Worm (Caenorhabditis elegans) whole organism, young adult: Measurements from ENCODE around the gene srp-2.

Source experiments
- B0035.1 ChIP-seq: sonication (generic microtip); optimal IDR thresholded peaks from 2 replicates; lab custom pipeline; 2016; ENCODE audit warnings: missing genetic modification characterization, mild to moderate bottlenecking, missing compliant biosample characterization, missing genotype, missing genetic modification reagents
- B0336.3 ChIP-seq: fragments of 200-800 bp; sonication (Bioruptor generic); IDR thresholded peaks from 2 replicates; pipeline ENCODE4 v1.3.6; 2022; ENCODE audit warnings: missing genetic modification characterization, missing compliant biosample characterization
- F49E8.2 ChIP-seq: sonication (generic microtip); optimal IDR thresholded peaks from 3 replicates; lab custom pipeline; 2017; ENCODE audit warnings: missing genetic modification characterization, mild to moderate bottlenecking, missing compliant biosample characterization, antibody characterized with exemption, moderate library complexity; ENCODE audit not compliant: insufficient read depth
- F57C9.4 ChIP-seq: sonication (generic microtip); optimal IDR thresholded peaks from 2 replicates; lab custom pipeline; 2017; ENCODE audit warnings: mild to moderate bottlenecking, missing genetic modification characterization, missing compliant biosample characterization
- K11D2.4 ChIP-seq: fragments of 200-800 bp; sonication (Bioruptor generic); IDR thresholded peaks from 2 replicates; pipeline ENCODE4 v1.3.6; 2022; ENCODE audit warnings: missing genetic modification reagents, missing genetic modification characterization, missing compliant biosample characterization
- K12H6.12 ChIP-seq: fragments of 200-800 bp; sonication (Bioruptor generic); optimal IDR thresholded peaks from 2 replicates; lab custom pipeline; 2018; ENCODE audit warnings: mild to moderate bottlenecking, missing genetic modification characterization, missing compliant biosample characterization
- Y95B8A.8 ChIP-seq: fragments of 200-800 bp; sonication (Bioruptor generic); IDR thresholded peaks from 2 replicates; pipeline ENCODE4 v1.3.6; 2022; ENCODE audit warnings: missing genetic modification reagents, missing genetic modification characterization, missing compliant biosample characterization
- ZK185.1 ChIP-seq: sonication (generic microtip); optimal IDR thresholded peaks from 2 replicates; lab custom pipeline; 2016; ENCODE audit warnings: mild to moderate bottlenecking, missing genetic modification characterization, missing compliant biosample characterization; ENCODE audit not compliant: poor library complexity, severe bottlenecking
- ama-1 ChIP-seq, 3 experiments: fragments of 150-350 bp in 1 of 3; sonication (generic microtip) in 2 of 3; optimal IDR thresholded peaks; 2 replicates each; lab custom pipeline; 2014 to 2018; ENCODE audit warnings: missing biosample characterization in 2 of 3, missing genetic modification characterization in 2 of 3, missing genetic modification reagents in 2 of 3
- atf-7 ChIP-seq: sonication (generic microtip); optimal IDR thresholded peaks from 2 replicates; lab custom pipeline; 2017; ENCODE audit warnings: mild to moderate bottlenecking, missing genetic modification characterization, missing compliant biosample characterization
- athp-1 ChIP-seq: sonication (generic microtip); optimal IDR thresholded peaks from 2 replicates; lab custom pipeline; 2017; ENCODE audit warnings: mild to moderate bottlenecking, missing genetic modification characterization, missing compliant biosample characterization
- attf-5 ChIP-seq: fragments of 200-800 bp; sonication (Bioruptor generic); optimal IDR thresholded peaks from 2 replicates; lab custom pipeline; 2018; ENCODE audit warnings: mild to moderate bottlenecking, missing genetic modification characterization, missing compliant biosample characterization
- cebp-1 ChIP-seq, 2 experiments: fragments of 200-800 bp in 1 of 2; sonication (Bioruptor generic) in 1 of 2; sonication (generic microtip) in 1 of 2; IDR thresholded peaks in 1 of 2; optimal IDR thresholded peaks in 1 of 2; 2 replicates each; pipeline versions ENCODE4 v1.3.6 to Lab custom; 2017 to 2022; ENCODE audit warnings: missing compliant biosample characterization in 2 of 2, missing genetic modification characterization in 2 of 2, mild to moderate bottlenecking in 1 of 2, missing genetic modification reagents in 1 of 2, moderate library complexity in 1 of 2
- cebp-2 ChIP-seq: fragments of 200-800 bp; sonication (Bioruptor generic); IDR thresholded peaks from 2 replicates; pipeline ENCODE4 v1.3.6; 2022; ENCODE audit warnings: missing genetic modification characterization, missing compliant biosample characterization
- ceh-79 ChIP-seq: sonication (generic microtip); optimal IDR thresholded peaks from 2 replicates; lab custom pipeline; 2017; ENCODE audit warnings: mild to moderate bottlenecking, missing genetic modification characterization, missing compliant biosample characterization
- chd-7 ChIP-seq: sonication (generic microtip); optimal IDR thresholded peaks from 2 replicates; lab custom pipeline; 2016; ENCODE audit warnings: mild to moderate bottlenecking, missing genetic modification characterization, moderate library complexity, missing compliant biosample characterization
- hsf-1 ChIP-seq: fragments of 200-800 bp; sonication (Bioruptor generic); IDR thresholded peaks from 2 replicates; pipeline ENCODE4 v1.3.6; 2022; ENCODE audit warnings: missing genetic modification reagents, missing genetic modification characterization, missing compliant biosample characterization
- lag-1 ChIP-seq: fragments of 200-800 bp; sonication (Bioruptor generic); IDR thresholded peaks from 2 replicates; pipeline ENCODE4 v1.3.6; 2022; ENCODE audit warnings: missing genetic modification reagents, missing genetic modification characterization, missing compliant biosample characterization
- let-526 ChIP-seq: fragments of 200-800 bp; sonication (Bioruptor generic); IDR thresholded peaks from 2 replicates; pipeline ENCODE4 v1.3.6; 2022; ENCODE audit warnings: missing genetic modification reagents, missing genetic modification characterization, missing compliant biosample characterization
- let-607 ChIP-seq, 2 experiments: fragments of 200-800 bp in 1 of 2; sonication (Bioruptor generic) in 1 of 2; sonication (generic microtip) in 1 of 2; optimal IDR thresholded peaks; 2 replicates each; lab custom pipeline; 2016 to 2018; ENCODE audit warnings: mild to moderate bottlenecking in 2 of 2, missing compliant biosample characterization in 2 of 2, missing genetic modification characterization in 2 of 2, moderate library complexity in 2 of 2, missing genotype in 1 of 2
- lin-40 ChIP-seq: sonication (generic microtip); optimal IDR thresholded peaks from 2 replicates; lab custom pipeline; 2016; ENCODE audit warnings: missing genetic modification characterization, mild to moderate bottlenecking, missing compliant biosample characterization, missing genotype, missing genetic modification reagents
- lin-54 ChIP-seq: fragments of 200-800 bp; sonication (Bioruptor generic); optimal IDR thresholded peaks from 2 replicates; lab custom pipeline; 2018; ENCODE audit warnings: mild to moderate bottlenecking, missing genetic modification characterization, missing compliant biosample characterization
- lir-1 ChIP-seq: fragments of 200-800 bp; sonication (Bioruptor generic); conservative IDR thresholded peaks from 2 replicates; pipeline ENCODE4 v1.3.6; 2022; ENCODE audit warnings: missing genetic modification reagents, missing genetic modification characterization, missing compliant biosample characterization
- lsy-27 ChIP-seq: sonication (generic microtip); optimal IDR thresholded peaks from 2 replicates; lab custom pipeline; 2017; ENCODE audit warnings: missing genetic modification characterization, mild to moderate bottlenecking, missing compliant biosample characterization, antibody characterized with exemption, missing genotype, borderline replicate concordance; ENCODE audit not compliant: insufficient read depth
- madf-6 ChIP-seq: fragments of 200-800 bp; sonication (Bioruptor generic); IDR thresholded peaks from 2 replicates; pipeline ENCODE4 v1.3.6; 2022; ENCODE audit warnings: missing genetic modification reagents, missing genetic modification characterization, missing compliant biosample characterization
- madf-8 ChIP-seq: fragments of 200-800 bp; sonication (Bioruptor generic); conservative IDR thresholded peaks from 2 replicates; pipeline ENCODE4 v1.3.6; 2022; ENCODE audit warnings: missing genetic modification reagents, missing genetic modification characterization, missing compliant biosample characterization
- mes-4 ChIP-seq: sonication (generic microtip); optimal IDR thresholded peaks from 2 replicates; lab custom pipeline; 2016; ENCODE audit warnings: missing genotype, missing genetic modification characterization, missing compliant biosample characterization
- nfyb-1 ChIP-seq: fragments of 200-800 bp; sonication (Bioruptor generic); IDR thresholded peaks from 2 replicates; pipeline ENCODE4 v1.3.6; 2022; ENCODE audit warnings: missing genetic modification reagents, missing genetic modification characterization, missing compliant biosample characterization
- nhr-80 ChIP-seq: sonication (generic microtip); optimal IDR thresholded peaks from 2 replicates; lab custom pipeline; 2016; ENCODE audit warnings: missing genetic modification characterization, missing compliant biosample characterization
- pha-4 ChIP-seq: fragments of 150-350 bp; sonication (generic microtip); optimal IDR thresholded peaks from 2 replicates; lab custom pipeline; 2014; ENCODE audit warnings: missing biosample characterization, missing genetic modification reagents, missing genetic modification characterization
- repo-1 ChIP-seq: sonication (generic microtip); optimal IDR thresholded peaks from 2 replicates; lab custom pipeline; 2017; ENCODE audit warnings: mild to moderate bottlenecking, missing genetic modification characterization, missing compliant biosample characterization
- sea-2 ChIP-seq: fragments of 200-800 bp; sonication (Bioruptor generic); IDR thresholded peaks from 2 replicates; pipeline ENCODE4 v1.3.6; 2022; ENCODE audit warnings: missing genetic modification characterization, missing compliant biosample characterization
- snpc-1.1 ChIP-seq: sonication (generic microtip); optimal IDR thresholded peaks from 2 replicates; lab custom pipeline; 2017; ENCODE audit warnings: missing genetic modification characterization, mild to moderate bottlenecking, missing compliant biosample characterization, antibody characterized with exemption, moderate library complexity, missing genotype, missing genetic modification reagents; ENCODE audit not compliant: insufficient read depth
- somi-1 ChIP-seq: fragments of 200-800 bp; sonication (Bioruptor generic); optimal IDR thresholded peaks from 2 replicates; lab custom pipeline; 2018; ENCODE audit warnings: mild to moderate bottlenecking, missing genetic modification characterization, missing compliant biosample characterization
- tlf-1 ChIP-seq: fragments of 200-800 bp; sonication (Bioruptor generic); optimal IDR thresholded peaks from 2 replicates; lab custom pipeline; 2018; ENCODE audit warnings: mild to moderate bottlenecking, missing genetic modification characterization, missing compliant biosample characterization
- ztf-22 ChIP-seq: fragments of 200-800 bp; sonication (Bioruptor generic); optimal IDR thresholded peaks from 2 replicates; lab custom pipeline; 2018; ENCODE audit warnings: mild to moderate bottlenecking, missing genetic modification characterization, moderate library complexity, missing compliant biosample characterization
- ztf-25 ChIP-seq: fragments of 200-800 bp; sonication (Bioruptor generic); IDR thresholded peaks from 2 replicates; pipeline ENCODE4 v1.3.6; 2022; ENCODE audit warnings: missing genetic modification reagents, missing genetic modification characterization, missing compliant biosample characterization
- ztf-26 ChIP-seq: sonication (generic microtip); optimal IDR thresholded peaks from 2 replicates; lab custom pipeline; 2017; ENCODE audit warnings: missing genetic modification characterization, missing compliant biosample characterization
- ztf-3 ChIP-seq: fragments of 200-800 bp; sonication (Bioruptor generic); optimal IDR thresholded peaks from 2 replicates; lab custom pipeline; 2018; ENCODE audit warnings: mild to moderate bottlenecking, missing genetic modification characterization, missing compliant biosample characterization

Gene srp-2

DNA sequence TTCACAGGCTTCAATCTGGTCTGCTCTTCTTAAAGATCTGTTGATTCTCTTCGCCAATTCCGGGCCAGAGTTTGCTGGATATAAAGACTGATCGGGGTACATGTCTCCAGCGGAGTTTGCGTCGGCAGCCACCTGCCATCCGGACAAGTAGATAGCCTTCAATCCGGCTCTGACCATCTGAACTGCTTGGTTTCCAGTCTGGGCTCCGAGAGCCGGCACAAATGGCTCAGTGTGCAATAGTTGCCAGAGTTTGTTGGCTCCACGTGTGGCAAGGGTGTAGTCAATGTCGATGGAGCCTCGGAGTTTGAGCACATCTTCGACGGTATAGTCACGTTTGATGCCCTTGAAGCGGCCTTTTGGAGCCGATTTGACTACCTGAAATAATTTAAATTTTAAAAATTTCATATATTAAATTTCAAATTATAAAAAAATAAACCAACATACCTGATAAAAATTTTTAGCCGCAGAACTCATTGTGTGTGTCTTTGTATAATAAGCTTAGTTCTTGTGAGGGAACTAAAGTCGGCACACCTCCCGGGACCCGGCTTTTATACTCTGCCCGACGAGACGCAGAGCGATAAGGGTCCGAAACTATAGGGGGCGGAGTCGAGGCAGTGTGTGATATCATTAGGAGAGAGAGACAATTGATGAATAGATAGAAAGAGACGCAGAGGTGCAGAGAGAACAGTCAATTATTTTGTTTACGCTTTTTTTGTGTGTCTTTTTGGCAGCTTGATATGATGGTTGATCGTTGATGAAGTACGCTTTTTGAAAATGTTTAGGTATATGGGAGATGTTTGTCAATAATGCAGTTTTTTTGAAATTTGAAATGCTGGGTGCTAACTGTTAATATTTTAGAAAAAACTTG, 34.7 kb upstream of the srp-2 start, which contains the start of the genes icl-1 and srh-2 (continued):
- TF ChIP-seq K11D2.4 (GFP tag; lab: Robert Waterston, UW), result peak; percentile 73
- peak; percentile 39 for TF ChIP-seq B0035.1
- no peak for TF ChIP-seq mes-4
- TF ChIP-seq nfyb-1 (GFP tag; lab: Robert Waterston, UW), result peak; percentile 68
- no peak; the same call in 1 of the 2 replicates for TF ChIP-seq cebp-1 (GFP tag; IDR thresholded peaks at IDR 0.05; lab: Robert Waterston, UW)
- peak; percentile 70 for TF ChIP-seq cebp-1 (tag; optimal IDR thresholded peaks at IDR 0.05; lab: Kevin White, UChicago)
- peak; percentile 76 for TF ChIP-seq ceh-79 (tag; lab: Kevin White, UChicago)
- no peak for TF ChIP-seq cebp-2 (GFP tag; lab: Robert Waterston, UW)
- TF ChIP-seq ztf-3, result peak; percentile 4
- TF ChIP-seq ztf-26, result peak; percentile 72
- TF ChIP-seq lin-40 (tag; lab: Kevin White, UChicago), result peak; percentile 18
- 0 out of 2 replicates have a peak, but pooled peaks have one; percentile 12 for TF ChIP-seq lir-1
- peak; percentile 60 for TF ChIP-seq pha-4
- TF ChIP-seq lag-1 (GFP tag; lab: Robert Waterston, UW), result 0 out of 2 replicates have a peak, but pooled peaks have one; percentile 45
- TF ChIP-seq hsf-1 (GFP tag; lab: Robert Waterston, UW), result no peak; the same call in 1 of the 2 replicates

DNA sequence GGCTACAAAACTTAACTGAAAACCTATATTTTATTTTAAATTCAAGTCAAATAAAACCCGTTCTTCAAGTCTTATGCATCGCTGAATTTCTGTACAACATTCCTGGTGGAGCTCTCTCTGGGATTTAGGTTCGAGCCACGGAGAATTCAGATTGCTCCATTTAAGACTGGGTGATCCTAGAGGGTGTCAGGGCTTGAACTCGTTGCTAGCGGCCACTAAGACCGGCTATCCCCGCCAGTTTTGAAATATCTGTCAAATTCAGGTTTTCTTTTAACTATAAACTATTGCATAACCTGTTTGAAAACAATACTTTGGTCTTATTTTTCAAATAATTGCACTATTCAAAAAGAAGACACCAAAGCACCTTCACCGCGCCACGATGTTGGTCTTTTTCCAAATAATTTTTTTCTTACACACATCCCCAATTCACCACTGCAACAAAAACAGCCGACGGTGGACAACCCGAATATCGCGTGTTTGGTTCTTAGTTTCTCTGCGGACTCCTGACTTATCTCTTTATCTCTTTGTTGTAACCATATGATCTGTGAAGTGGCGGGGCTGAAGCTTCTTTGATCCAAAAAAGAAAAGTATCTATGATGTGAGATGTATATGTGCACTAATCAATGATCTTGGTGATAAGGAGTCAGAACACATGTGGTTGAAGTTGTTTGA, 33.5 kb upstream of the srp-2 start:
- TF ChIP-seq lin-40 (tag; lab: Kevin White, UChicago), result peak; percentile 24
- peak; percentile 40; the same call in 1 of the 2 replicates for TF ChIP-seq let-526 (GFP tag; lab: Robert Waterston, UW)
- no peak for TF ChIP-seq madf-6
- TF ChIP-seq cebp-1 (GFP tag; IDR thresholded peaks at IDR 0.05; lab: Robert Waterston, UW), result no peak
- TF ChIP-seq cebp-1 (tag; optimal IDR thresholded peaks at IDR 0.05; lab: Kevin White, UChicago), result peak; percentile 44
- peak; percentile 54 for TF ChIP-seq chd-7 (tag; lab: Kevin White, UChicago)
- TF ChIP-seq B0336.3, result peak; percentile 66
- TF ChIP-seq K12H6.12, result peak; percentile 32
- TF ChIP-seq ama-1 (optimal IDR thresholded peaks at IDR 0.05; lab: Kevin White, UChicago), result peak; percentile 85
- no peak for TF ChIP-seq ama-1 (GFP tag; optimal IDR thresholded peaks at IDR 0.05; lab: Kevin White, UChicago)
- TF ChIP-seq somi-1 (GFP tag; lab: Kevin White, UChicago), result peak; percentile 67
- no peak for TF ChIP-seq cebp-2 (GFP tag; lab: Robert Waterston, UW)
- TF ChIP-seq F57C9.4, result peak; percentile 8
- no peak for TF ChIP-seq lin-54
- TF ChIP-seq sea-2 (GFP tag; lab: Robert Waterston, UW), result no peak
- no peak for TF ChIP-seq F49E8.2 (tag; lab: Kevin White, UChicago)
- no peak for TF ChIP-seq lsy-27
- peak; percentile 54 for TF ChIP-seq tlf-1 (GFP tag; lab: Kevin White, UChicago)
- TF ChIP-seq snpc-1.1 (tag; lab: Kevin White, UChicago), result no peak
- TF ChIP-seq nhr-80 (tag; lab: Kevin White, UChicago), result peak; percentile 23
- peak; percentile 16 for TF ChIP-seq ztf-26
- TF ChIP-seq ztf-25 (GFP tag; lab: Robert Waterston, UW), result no peak
- TF ChIP-seq nfyb-1 (GFP tag; lab: Robert Waterston, UW), result no peak
- TF ChIP-seq ZK185.1, result peak; percentile 29
- peak; percentile 42 for TF ChIP-seq ztf-22 (GFP tag; lab: Kevin White, UChicago)
- peak in 1 of 2 experiments; percentile 18 for TF ChIP-seq let-607 (tag; optimal IDR thresholded peaks at IDR 0.05; lab: Kevin White, UChicago)
- TF ChIP-seq athp-1 (tag; lab: Kevin White, UChicago), result no peak
- TF ChIP-seq Y95B8A.8 (GFP tag; lab: Robert Waterston, UW), result 0 out of 2 replicates have a peak, but pooled peaks have one; percentile 27
- TF ChIP-seq repo-1 (tag; lab: Kevin White, UChicago), result peak; percentile 64
- no peak for TF ChIP-seq madf-8
- peak; percentile 22 for TF ChIP-seq attf-5
- TF ChIP-seq atf-7, result no peak
